Worm (Caenorhabditis elegans): ENCODE measurements around the gene srbc-3.

DNA sequence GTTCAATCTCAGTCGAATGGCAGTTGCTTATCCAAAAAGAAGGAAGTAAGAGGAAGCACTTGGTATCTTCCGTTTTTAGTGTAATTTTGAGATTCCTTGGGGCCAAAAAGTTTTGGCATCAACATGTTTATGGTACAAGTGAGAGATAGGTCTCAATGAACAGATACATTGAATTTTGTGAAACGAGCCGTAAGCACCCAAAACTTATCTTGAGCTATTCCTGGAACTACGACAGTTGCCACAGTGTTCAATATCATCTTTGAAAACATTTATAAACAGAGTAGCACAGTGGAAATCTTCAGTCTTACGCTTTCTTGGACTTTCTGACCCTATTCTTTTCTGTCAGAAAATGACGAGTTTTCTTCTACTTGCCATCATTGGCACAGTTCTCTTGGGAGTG lies 33.2 kb upstream of the srbc-3 start, which contains the start of gene T28A11.3:
- TF ChIP-seq snpc-4 (tag; optimal IDR thresholded peaks at IDR 0.05) (no peak), zag-1 (tag; optimal IDR thresholded peaks at IDR 0.05) (no peak), eor-1 (tag; optimal IDR thresholded peaks at IDR 0.05) (no peak), nhr-77 (tag; optimal IDR thresholded peaks at IDR 0.05) (no peak), nhr-237 (tag; optimal IDR thresholded peaks at IDR 0.05) (no peak), nfya-1 (tag; optimal IDR thresholded peaks at IDR 0.05; ENCODE audit: insufficient read depth) (no peak), nhr-11 (tag; optimal IDR thresholded peaks at IDR 0.05) (no peak), elt-1 (tag; optimal IDR thresholded peaks at IDR 0.05) (no peak), lin-15B (tag; optimal IDR thresholded peaks at IDR 0.05) (no peak), ztf-4 (tag; optimal IDR thresholded peaks at IDR 0.05) (no peak)

Measured in whole organism, L3 larva.